Worm (Caenorhabditis elegans) whole organism, young adult: Measurements from ENCODE around the gene cox-6C.
A peak's percentile ranks its signal among the peaks of the same experiment; 100 is the strongest.

Source experiments
- B0019.2 ChIP-seq: fragments of 200-800 bp; sonication (Bioruptor generic); conservative IDR thresholded peaks from 2 replicates; pipeline ENCODE4 v1.3.6; 2022; ENCODE audit warnings: missing genetic modification reagents, missing genetic modification characterization, missing compliant biosample characterization
- C06A6.2 ChIP-seq: fragments of 200-800 bp; sonication (Bioruptor generic); conservative IDR thresholded peaks from 2 replicates; pipeline ENCODE4 v1.3.6; 2022; ENCODE audit warnings: missing genetic modification characterization, missing compliant biosample characterization
- F57A8.1 ChIP-seq: fragments of 200-800 bp; sonication (Bioruptor generic); optimal IDR thresholded peaks from 2 replicates; lab custom pipeline; 2018; ENCODE audit warnings: mild to moderate bottlenecking, missing genetic modification characterization, moderate library complexity, missing compliant biosample characterization
- Y79H2A.3 ChIP-seq: fragments of 200-800 bp; sonication (Bioruptor generic); conservative IDR thresholded peaks from 2 replicates; pipeline ENCODE4 v1.3.6; 2022; ENCODE audit warnings: missing genetic modification reagents, missing genetic modification characterization, missing compliant biosample characterization
- aptf-3 ChIP-seq: fragments of 200-800 bp; sonication (Bioruptor generic); IDR thresholded peaks from 2 replicates; pipeline ENCODE4 v1.3.6; 2022; ENCODE audit warnings: missing genetic modification characterization, missing compliant biosample characterization
- athp-1 ChIP-seq: sonication (generic microtip); optimal IDR thresholded peaks from 2 replicates; lab custom pipeline; 2017; ENCODE audit warnings: mild to moderate bottlenecking, missing genetic modification characterization, missing compliant biosample characterization
- cebp-1 ChIP-seq, 2 experiments: fragments of 200-800 bp in 1 of 2; sonication (Bioruptor generic) in 1 of 2; sonication (generic microtip) in 1 of 2; IDR thresholded peaks in 1 of 2; optimal IDR thresholded peaks in 1 of 2; 2 replicates each; pipeline versions ENCODE4 v1.3.6 to Lab custom; 2017 to 2022; ENCODE audit warnings: missing compliant biosample characterization in 2 of 2, missing genetic modification characterization in 2 of 2, mild to moderate bottlenecking in 1 of 2, missing genetic modification reagents in 1 of 2, moderate library complexity in 1 of 2
- cebp-2 ChIP-seq: fragments of 200-800 bp; sonication (Bioruptor generic); IDR thresholded peaks from 2 replicates; pipeline ENCODE4 v1.3.6; 2022; ENCODE audit warnings: missing genetic modification characterization, missing compliant biosample characterization
- dox-1 ChIP-seq: fragments of 200-800 bp; sonication (Bioruptor generic); IDR thresholded peaks from 2 replicates; pipeline ENCODE4 v1.3.6; 2022; ENCODE audit warnings: missing genetic modification reagents, missing genetic modification characterization, missing compliant biosample characterization
- efl-1 ChIP-seq: fragments of 150-350 bp; optimal IDR thresholded peaks from 2 replicates; lab custom pipeline; 2014; ENCODE audit warnings: missing biosample characterization, missing genetic modification reagents, missing genetic modification characterization
- ets-4 ChIP-seq: fragments of 200-800 bp; sonication (Bioruptor generic); optimal IDR thresholded peaks from 2 replicates; lab custom pipeline; 2018; ENCODE audit warnings: mild to moderate bottlenecking, missing genetic modification characterization, missing compliant biosample characterization
- hlh-12 ChIP-seq: sonication (generic microtip); optimal IDR thresholded peaks from 2 replicates; lab custom pipeline; 2016; ENCODE audit warnings: missing genetic modification characterization, missing compliant biosample characterization
- hmg-1.2 ChIP-seq: fragments of 200-800 bp; sonication (Bioruptor generic); IDR thresholded peaks from 2 replicates; pipeline ENCODE4 v1.3.6; 2022; ENCODE audit warnings: missing genetic modification reagents, missing genetic modification characterization, missing compliant biosample characterization
- lag-1 ChIP-seq: fragments of 200-800 bp; sonication (Bioruptor generic); IDR thresholded peaks from 2 replicates; pipeline ENCODE4 v1.3.6; 2022; ENCODE audit warnings: missing genetic modification reagents, missing genetic modification characterization, missing compliant biosample characterization
- lin-35 ChIP-seq, 3 experiments: fragments of 150-350 bp in 2 of 3; sonication (generic microtip) in 1 of 3; optimal IDR thresholded peaks; 2 replicates each; lab custom pipeline; 2014 to 2018; ENCODE audit warnings: missing biosample characterization in 3 of 3, missing genetic modification characterization in 3 of 3, missing genetic modification reagents in 3 of 3
- lsl-1 ChIP-seq: fragments of 200-800 bp; sonication (Bioruptor generic); optimal IDR thresholded peaks from 2 replicates; lab custom pipeline; 2018; ENCODE audit warnings: mild to moderate bottlenecking, missing genetic modification characterization, moderate library complexity, missing compliant biosample characterization
- madf-8 ChIP-seq: fragments of 200-800 bp; sonication (Bioruptor generic); conservative IDR thresholded peaks from 2 replicates; pipeline ENCODE4 v1.3.6; 2022; ENCODE audit warnings: missing genetic modification reagents, missing genetic modification characterization, missing compliant biosample characterization
- mes-4 ChIP-seq: sonication (generic microtip); optimal IDR thresholded peaks from 2 replicates; lab custom pipeline; 2016; ENCODE audit warnings: missing genotype, missing genetic modification characterization, missing compliant biosample characterization
- nhr-120 ChIP-seq: fragments of 200-800 bp; sonication (Bioruptor generic); IDR thresholded peaks from 2 replicates; pipeline ENCODE4 v1.3.6; 2022; ENCODE audit warnings: missing genetic modification characterization, missing compliant biosample characterization
- nhr-179 ChIP-seq: sonication (generic microtip); optimal IDR thresholded peaks from 2 replicates; lab custom pipeline; 2016; ENCODE audit warnings: mild to moderate bottlenecking, missing genetic modification characterization, missing compliant biosample characterization
- nhr-80 ChIP-seq: sonication (generic microtip); optimal IDR thresholded peaks from 2 replicates; lab custom pipeline; 2016; ENCODE audit warnings: missing genetic modification characterization, missing compliant biosample characterization
- pbrm-1 ChIP-seq: fragments of 200-800 bp; sonication (Bioruptor generic); IDR thresholded peaks from 2 replicates; pipeline ENCODE4 v1.3.6; 2022; ENCODE audit warnings: missing genetic modification reagents, missing genetic modification characterization, missing compliant biosample characterization
- pha-4 ChIP-seq: fragments of 150-350 bp; sonication (generic microtip); optimal IDR thresholded peaks from 2 replicates; lab custom pipeline; 2014; ENCODE audit warnings: missing biosample characterization, missing genetic modification reagents, missing genetic modification characterization
- snpc-1.3 ChIP-seq: sonication (generic microtip); optimal IDR thresholded peaks from 2 replicates; lab custom pipeline; 2017; ENCODE audit warnings: missing genetic modification characterization, mild to moderate bottlenecking, missing compliant biosample characterization, antibody characterized with exemption, moderate library complexity, missing genotype, missing genetic modification reagents; ENCODE audit not compliant: insufficient read depth
- snpc-3.4 ChIP-seq: sonication (generic microtip); optimal IDR thresholded peaks from 2 replicates; lab custom pipeline; 2017; ENCODE audit warnings: missing genetic modification characterization, mild to moderate bottlenecking, missing compliant biosample characterization, antibody characterized with exemption, moderate library complexity, missing genotype, missing genetic modification reagents
- tbx-9 ChIP-seq: sonication (generic microtip); optimal IDR thresholded peaks from 2 replicates; lab custom pipeline; 2016; ENCODE audit warnings: borderline replicate concordance, missing genetic modification characterization, inconsistent platforms, missing compliant biosample characterization
- zfh-2 ChIP-seq: fragments of 200-800 bp; sonication (Bioruptor generic); conservative IDR thresholded peaks from 2 replicates; pipeline ENCODE4 v1.3.6; 2022; ENCODE audit warnings: missing genetic modification reagents, missing genetic modification characterization, missing compliant biosample characterization
- ztf-26 ChIP-seq: sonication (generic microtip); optimal IDR thresholded peaks from 2 replicates; lab custom pipeline; 2017; ENCODE audit warnings: missing genetic modification characterization, missing compliant biosample characterization
- ztf-28 ChIP-seq: fragments of 200-800 bp; sonication (Bioruptor generic); IDR thresholded peaks from 2 replicates; pipeline ENCODE4 v1.3.6; 2022; ENCODE audit warnings: missing genetic modification reagents, missing genetic modification characterization, missing compliant biosample characterization

cox-6C gene

ce11 chrIV:79205-79604 is 47.3 kb upstream of the cox-6C start, which contains the start of gene T05C7.9:
T05C7.9 (plus strand) TSS chrIV:79276.
- TF ChIP-seq zfh-2 (GFP tag; lab: Robert Waterston, UW) (0 out of 2 replicates have a peak, but pooled peaks have one; percentile 32), tbx-9 (tag; lab: Kevin White, UChicago) (no peak)

DNA sequence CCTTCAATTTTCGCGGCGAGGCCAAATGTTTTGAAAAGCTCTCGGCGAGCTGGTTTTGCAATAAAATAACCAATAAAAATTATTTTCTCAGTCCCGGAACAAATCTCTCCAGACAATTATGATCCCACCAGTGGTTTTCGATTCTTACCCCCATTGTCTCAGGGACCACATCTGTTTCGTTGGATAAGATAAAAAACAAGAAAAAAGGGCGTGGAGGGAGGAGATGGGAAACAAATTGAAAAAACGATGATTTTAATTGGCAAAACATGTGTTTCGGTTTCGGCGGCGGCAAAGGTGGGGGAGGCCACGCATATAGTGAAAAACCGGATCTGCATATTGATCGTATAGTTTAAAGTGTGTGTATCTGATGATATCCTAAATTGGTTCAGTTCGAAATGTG is 45.6 kb upstream of the cox-6C start:
- TF ChIP-seq nhr-120 (GFP tag; lab: Robert Waterston, UW) (no peak), dox-1 (GFP tag; lab: Robert Waterston, UW) (no peak), aptf-3 (GFP tag; lab: Robert Waterston, UW) (no peak), lin-35 (GFP tag; optimal IDR thresholded peaks at IDR 0.05; lab: Kevin White, UChicago) (no peak), cebp-2 (no peak), pha-4 (no peak), pbrm-1 (GFP tag; lab: Robert Waterston, UW) (no peak)

ce11 chrIV:81428-81827 is 45.1 kb upstream of the cox-6C start:
- TF ChIP-seq B0019.2 (GFP tag; lab: Robert Waterston, UW): no peak
- no peak for TF ChIP-seq cebp-1 (GFP tag; IDR thresholded peaks at IDR 0.05; lab: Robert Waterston, UW)
- peak; percentile 49 for TF ChIP-seq cebp-1 (tag; optimal IDR thresholded peaks at IDR 0.05; lab: Kevin White, UChicago)
- no peak for TF ChIP-seq madf-8 (GFP tag; lab: Robert Waterston, UW)
- no peak for TF ChIP-seq Y79H2A.3
- no peak for TF ChIP-seq efl-1 (GFP tag; lab: Kevin White, UChicago)
- TF ChIP-seq lsl-1 (GFP tag; lab: Kevin White, UChicago): no peak
- no peak for TF ChIP-seq ztf-26
- TF ChIP-seq nhr-80 (tag; lab: Kevin White, UChicago): peak; percentile 30
- TF ChIP-seq ztf-28 (GFP tag; lab: Robert Waterston, UW): no peak
- TF ChIP-seq hmg-1.2 (GFP tag; lab: Robert Waterston, UW): 0 out of 2 replicates have a peak, but pooled peaks have one; percentile 4
- TF ChIP-seq mes-4 (tag; lab: Kevin White, UChicago): no peak

ce11 chrIV:82309-82708 is 44.2 kb upstream of the cox-6C start:
- TF ChIP-seq ets-4 (no peak), nhr-179 (tag; lab: Kevin White, UChicago) (no peak), athp-1 (tag; lab: Kevin White, UChicago) (no peak), hlh-12 (tag; lab: Kevin White, UChicago) (no peak), snpc-1.3 (no peak), snpc-3.4 (tag; lab: Kevin White, UChicago) (no peak), F57A8.1 (no peak), C06A6.2 (GFP tag; lab: Robert Waterston, UW) (no peak)

DNA sequence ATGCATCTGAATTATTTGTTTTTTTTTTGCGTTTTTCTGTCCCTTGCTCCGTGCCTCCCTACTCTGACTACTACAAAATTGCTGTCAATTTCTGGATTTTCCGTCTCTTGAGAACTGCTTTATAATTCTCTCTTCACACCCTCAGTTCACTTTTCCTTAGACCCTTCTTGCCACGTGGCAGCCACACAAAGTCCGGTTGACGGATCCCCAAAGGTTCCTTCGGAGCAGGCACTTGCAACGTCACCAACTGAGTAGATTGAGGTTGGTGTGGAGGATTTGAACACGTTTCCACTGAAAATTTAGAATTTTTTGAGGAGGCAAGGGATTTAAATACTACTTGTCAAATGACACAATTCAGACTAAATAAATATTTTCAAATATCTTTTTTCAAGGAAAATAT is 39.8 kb upstream of the cox-6C start:
- no peak for TF ChIP-seq lag-1 (GFP tag; lab: Robert Waterston, UW)

- no peak for TF ChIP-seq lag-1 (GFP tag; lab: Robert Waterston, UW)
Measured at ce11 chrIV:89991-90390, 36.5 kb upstream of the cox-6C start, which contains the start of gene scl-23. scl-23 (minus strand) TSS chrIV:90091.
